Worm (Caenorhabditis elegans) whole organism, mixed stage, embryonic: ENCODE data around the gene cka-1.

ENCODE experiments used
- elt-1 ChIP-seq: sonication (generic microtip); optimal IDR thresholded peaks from 2 replicates; lab custom pipeline; 2017; ENCODE audit warnings: missing genetic modification characterization, mild to moderate bottlenecking, missing compliant biosample characterization, antibody characterized with exemption, moderate library complexity, borderline replicate concordance; ENCODE audit not compliant: insufficient read depth
- lin-13 ChIP-seq: fragments of 150-350 bp; optimal IDR thresholded peaks from 2 replicates; lab custom pipeline; 2014; ENCODE audit warnings: missing biosample characterization, missing genetic modification characterization
- sptf-1 ChIP-seq: sonication (generic microtip); optimal IDR thresholded peaks from 2 replicates; lab custom pipeline; 2017; ENCODE audit warnings: mild to moderate bottlenecking, missing genetic modification characterization, moderate library complexity, missing compliant biosample characterization
- tbx-8 ChIP-seq: fragments of 200-800 bp; sonication (Bioruptor generic); optimal IDR thresholded peaks from 2 replicates; lab custom pipeline; 2018; ENCODE audit warnings: mild to moderate bottlenecking, missing genetic modification characterization, moderate library complexity, missing compliant biosample characterization
- unc-62 ChIP-seq: fragments of 150-350 bp; optimal IDR thresholded peaks from 2 replicates; lab custom pipeline; 2014; ENCODE audit warnings: missing biosample characterization, missing genetic modification reagents, missing genetic modification characterization

DNA sequence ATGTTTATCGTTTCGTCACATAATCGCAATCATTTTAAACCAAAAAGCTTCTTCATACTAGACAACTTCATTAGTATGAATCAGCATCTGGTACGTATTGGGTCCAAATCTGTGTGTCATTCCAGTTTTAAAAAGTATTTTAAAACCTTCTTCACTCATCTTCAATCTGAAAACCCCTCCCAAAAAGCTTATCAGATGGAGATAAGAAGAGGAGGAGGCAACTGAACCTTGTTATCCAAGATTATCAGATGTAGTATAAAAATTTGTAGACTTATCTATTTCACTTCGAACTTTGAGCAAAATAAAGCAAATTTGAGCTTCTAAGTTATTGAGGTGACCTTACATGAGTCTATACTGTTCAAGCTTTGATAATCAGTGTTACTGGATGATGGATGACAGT is 27.5 kb downstream of the cka-1 start, which contains the start of gene nhr-38:
- TF ChIP-seq lin-13 (no peak), tbx-8 (GFP tag; lab: Kevin White, UChicago) (no peak), unc-62 (GFP tag; lab: Kevin White, UChicago) (no peak), sptf-1 (tag; lab: Kevin White, UChicago) (no peak), elt-1 (no peak)
